Worm (Caenorhabditis elegans) whole organism, midembryonic: ENCODE data around the gene F56B3.9.
"Not testable (repeated sequence)": the region's sequence is repeated elsewhere in the genome, so short reads cannot be mapped to it uniquely, and the experiment has no call there.

ENCODE experiments used
- flt-1 ChIP-seq: fragments of 200-800 bp; sonication (Bioruptor generic); IDR thresholded peaks from 2 replicates; pipeline ENCODE4 v1.3.6; 2022; ENCODE audit warnings: missing genetic modification characterization, missing compliant biosample characterization
- ref-1 ChIP-seq: fragments of 200-800 bp; sonication (Bioruptor generic); conservative IDR thresholded peaks from 2 replicates; pipeline ENCODE4 v1.3.6; 2022; ENCODE audit warnings: missing genetic modification reagents, missing genetic modification characterization, missing compliant biosample characterization
- tab-1 ChIP-seq: fragments of 200-800 bp; sonication (Bioruptor generic); IDR thresholded peaks from 2 replicates; pipeline ENCODE4 v1.3.6; 2022; ENCODE audit warnings: missing genetic modification characterization, missing compliant biosample characterization

ce11 chrIV:813341-813740, 42.2 kb downstream of the F56B3.9 start:
- TF ChIP-seq tab-1 (GFP tag; lab: Robert Waterston, UW) (0 out of 2 replicates have a peak, but pooled peaks have one; percentile 65), flt-1 (GFP tag; lab: Robert Waterston, UW) (peak; percentile 71; the same call in 1 of the 2 replicates)
- not testable (repeated sequence) for TF ChIP-seq ref-1 (GFP tag; lab: Robert Waterston, UW)
